Fruit fly (Drosophila melanogaster) whole organism, adult: ENCODE results near the gene FASN1.

ENCODE experiments used
- CG12768 ChIP-seq: fragments of 200-800 bp; sonication (Bioruptor generic); optimal IDR thresholded peaks from 2 replicates; lab custom pipeline; 2017; ENCODE audit warnings: missing biosample characterization, missing genetic modification characterization, mild to moderate bottlenecking, moderate library complexity, missing genetic modification reagents
- CG33017 ChIP-seq: fragments of 200-800 bp; sonication (Bioruptor generic); optimal IDR thresholded peaks from 2 replicates; lab custom pipeline; 2018; ENCODE audit warnings: missing biosample characterization, mild to moderate bottlenecking, missing genetic modification characterization, moderate library complexity
- CG5204 ChIP-seq: fragments of 200-800 bp; sonication (Bioruptor generic); optimal IDR thresholded peaks from 2 replicates; lab custom pipeline; 2016; ENCODE audit warnings: missing biosample characterization, missing genetic modification characterization
- CG7101 ChIP-seq: fragments of 200-800 bp; sonication (Bioruptor generic); optimal IDR thresholded peaks from 2 replicates; lab custom pipeline; 2018; ENCODE audit warnings: missing biosample characterization, mild to moderate bottlenecking, missing genetic modification characterization, moderate library complexity
- Crg-1 ChIP-seq: fragments of 200-800 bp; sonication (Bioruptor generic); optimal IDR thresholded peaks from 2 replicates; lab custom pipeline; 2016; ENCODE audit warnings: missing biosample characterization, missing genetic modification characterization
- Hr96 ChIP-seq: fragments of 200-800 bp; sonication (Bioruptor generic); optimal IDR thresholded peaks from 2 replicates; lab custom pipeline; 2016; ENCODE audit warnings: missing biosample characterization, missing genetic modification characterization
- bab1 ChIP-seq: fragments of 200-800 bp; sonication (Bioruptor generic); optimal IDR thresholded peaks from 3 replicates; lab custom pipeline; 2019; ENCODE audit warnings: missing biosample characterization, mild to moderate bottlenecking, missing genetic modification characterization, moderate library complexity
- cic ChIP-seq: fragments of 200-800 bp; sonication (Bioruptor generic); optimal IDR thresholded peaks from 2 replicates; lab custom pipeline; 2017; ENCODE audit warnings: missing biosample characterization, mild to moderate bottlenecking, missing genetic modification characterization, moderate library complexity
- cnc ChIP-seq, 2 experiments: fragments of >200 bp; optimal IDR thresholded peaks; 2 replicates each; lab custom pipeline; 2017
- ovo ChIP-seq: fragments of 200-800 bp; sonication (Bioruptor generic); optimal IDR thresholded peaks from 2 replicates; lab custom pipeline; 2016; ENCODE audit warnings: missing biosample characterization, missing genetic modification characterization
- tj ChIP-seq: fragments of 200-800 bp; sonication (Bioruptor generic); optimal IDR thresholded peaks from 3 replicates; lab custom pipeline; 2017; ENCODE audit warnings: missing biosample characterization, mild to moderate bottlenecking, missing genetic modification characterization, moderate library complexity

- no peak for TF ChIP-seq CG12768 (GFP tag; lab: Kevin White, UChicago)
- no peak for TF ChIP-seq CG7101 (tag; lab: Kevin White, UChicago)
- no peak for TF ChIP-seq CG5204 (GFP tag; lab: Kevin White, UChicago)
- TF ChIP-seq Hr96 (GFP tag; lab: Kevin White, UChicago) = no peak
- no peak for TF ChIP-seq cnc (optimal IDR thresholded peaks at IDR 0.05; lab: Kevin White, UChicago)
- no peak for TF ChIP-seq Crg-1
- TF ChIP-seq CG33017 (tag; lab: Kevin White, UChicago) = no peak
- TF ChIP-seq bab1 (GFP tag; lab: Kevin White, UChicago) = peak; percentile 59
- no peak for TF ChIP-seq tj
- no peak for TF ChIP-seq ovo (GFP tag; lab: Kevin White, UChicago)
- TF ChIP-seq cic (GFP tag; lab: Kevin White, UChicago) = no peak
These were observed 27.4 kb upstream of the FASN1 start, which contains the start of the genes Sf3b2 and CG17219 for dm6 chr2L:3029012-3029411.
